Worm (Caenorhabditis elegans) whole organism, early embryonic: ENCODE results near the gene F53H4.6.

Source experiments
- B0310.2 ChIP-seq: sonication (generic microtip); optimal IDR thresholded peaks from 2 replicates; lab custom pipeline; 2016; ENCODE audit warnings: mild to moderate bottlenecking, missing genetic modification characterization, missing compliant biosample characterization
- F13C5.2 ChIP-seq: sonication (generic microtip); optimal IDR thresholded peaks from 2 replicates; lab custom pipeline; 2017; ENCODE audit warnings: mild to moderate bottlenecking, missing genetic modification characterization, inconsistent platforms, missing compliant biosample characterization
- aly-1 ChIP-seq: sonication (generic microtip); optimal IDR thresholded peaks from 2 replicates; lab custom pipeline; 2016; ENCODE audit warnings: missing genetic modification characterization, missing compliant biosample characterization
- ama-1 ChIP-seq: fragments of 150-350 bp; optimal IDR thresholded peaks from 2 replicates; lab custom pipeline; 2014
- ceh-36 ChIP-seq: sonication (generic microtip); optimal IDR thresholded peaks from 2 replicates; lab custom pipeline; 2016; ENCODE audit warnings: missing genetic modification characterization, inconsistent platforms, missing compliant biosample characterization
- ets-7 ChIP-seq: sonication (generic microtip); optimal IDR thresholded peaks from 2 replicates; lab custom pipeline; 2016; ENCODE audit warnings: missing genotype, missing genetic modification characterization, missing compliant biosample characterization
- flt-1 ChIP-seq: fragments of 200-800 bp; sonication (Bioruptor generic); IDR thresholded peaks from 2 replicates; pipeline ENCODE4 v1.3.6; 2022; ENCODE audit warnings: missing genetic modification characterization, missing compliant biosample characterization
- hmg-4 ChIP-seq: fragments of 200-800 bp; sonication (Bioruptor generic); optimal IDR thresholded peaks from 2 replicates; lab custom pipeline; 2018; ENCODE audit warnings: mild to moderate bottlenecking, missing genetic modification characterization, missing compliant biosample characterization
- scrt-1 ChIP-seq: fragments of 200-800 bp; sonication (Bioruptor generic); IDR thresholded peaks from 2 replicates; pipeline ENCODE4 v1.3.6; 2022; ENCODE audit warnings: missing genetic modification characterization, missing compliant biosample characterization
- sea-1 ChIP-seq: fragments of 200-800 bp; sonication (Bioruptor generic); conservative IDR thresholded peaks from 2 replicates; pipeline ENCODE4 v1.3.6; 2022; ENCODE audit warnings: missing genetic modification characterization, missing compliant biosample characterization
- tbx-37 ChIP-seq: fragments of 200-800 bp; sonication (Bioruptor generic); conservative IDR thresholded peaks from 2 replicates; pipeline ENCODE4 v1.3.6; 2022; ENCODE audit warnings: missing genetic modification reagents, missing genetic modification characterization, missing compliant biosample characterization
- tra-4 ChIP-seq: sonication (generic microtip); optimal IDR thresholded peaks from 2 replicates; lab custom pipeline; 2017; ENCODE audit warnings: missing genetic modification characterization, missing compliant biosample characterization

ce11 chrX:15884478-15884877 lies 24.1 kb upstream of the F53H4.6 start:
- TF ChIP-seq ama-1 (lab: Kevin White, UChicago) (no peak), scrt-1 (GFP tag; lab: Robert Waterston, UW) (no peak), ceh-36 (tag; lab: Kevin White, UChicago) (no peak), hmg-4 (GFP tag; lab: Kevin White, UChicago) (no peak), aly-1 (no peak), tbx-37 (no peak), tra-4 (no peak), sea-1 (GFP tag; lab: Robert Waterston, UW) (no peak), ets-7 (tag; lab: Kevin White, UChicago) (no peak), flt-1 (GFP tag; lab: Robert Waterston, UW) (no peak), B0310.2 (tag; lab: Kevin White, UChicago) (no peak), F13C5.2 (tag; lab: Kevin White, UChicago) (no peak)
